Worm (Caenorhabditis elegans): Measurements from ENCODE around the gene mes-6.
A peak's percentile ranks its signal among the peaks of the same experiment; 100 is the strongest.

The mes-6 gene

DNA sequence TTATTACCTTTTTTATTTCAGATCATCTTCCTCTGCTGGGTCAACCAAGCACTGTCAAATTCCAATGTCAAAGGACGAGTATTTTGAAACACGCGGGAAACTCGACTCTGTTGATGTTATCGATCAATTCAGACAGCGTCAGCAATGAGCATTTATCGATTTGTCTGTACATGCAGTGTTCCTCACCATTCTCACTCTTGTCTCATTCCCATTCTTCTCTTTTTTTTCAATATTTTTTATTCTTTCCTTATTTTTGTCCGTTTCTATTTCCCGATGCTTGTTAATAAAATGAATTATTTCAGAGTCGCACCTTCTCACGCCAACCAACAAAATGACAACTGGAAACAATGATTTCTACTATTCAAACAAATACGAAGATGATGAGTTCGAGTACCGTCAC lies 2.5 kb downstream of the mes-6 start, which contains the start of gene cks-1:
TSS of gene cks-1 (plus strand) at position 301 of the 400 bp plus-strand sequence.
- TF ChIP-seq sea-2 (GFP tag; optimal IDR thresholded peaks at IDR 0.05), result no peak
- no peak for TF ChIP-seq elt-1 (tag; optimal IDR thresholded peaks at IDR 0.05)
- TF ChIP-seq hmg-11 (tag; optimal IDR thresholded peaks at IDR 0.05), result no peak
- TF ChIP-seq nhr-12 (tag; optimal IDR thresholded peaks at IDR 0.05), result no peak
- TF ChIP-seq snpc-4 (tag; optimal IDR thresholded peaks at IDR 0.05), result no peak
- no peak for TF ChIP-seq aly-2 (tag; optimal IDR thresholded peaks at IDR 0.05)
- no peak for TF ChIP-seq ZK546.5 (tag; optimal IDR thresholded peaks at IDR 0.05)

DNA sequence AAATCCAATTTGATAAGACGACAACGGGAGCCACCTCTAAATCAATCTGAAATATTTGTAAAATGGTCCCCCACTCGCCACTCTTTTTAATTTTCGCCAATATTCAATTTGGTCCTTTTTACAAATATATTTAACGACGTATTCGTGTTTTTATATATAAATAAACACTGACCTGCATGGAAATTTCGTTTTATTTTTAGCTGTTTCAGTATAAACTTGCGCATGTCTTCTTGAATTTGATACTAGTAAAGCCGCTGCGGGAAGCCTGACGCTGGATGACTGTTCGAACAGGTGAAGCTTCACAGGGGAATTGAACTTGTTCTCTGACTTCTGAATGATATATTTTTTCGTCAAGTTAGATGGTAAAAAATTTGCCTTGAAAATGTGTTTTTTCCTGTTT lies 3.5 kb downstream of the mes-6 start:
- TF ChIP-seq zag-1 (tag; optimal IDR thresholded peaks at IDR 0.05), result no peak
- no peak for TF ChIP-seq fos-1 (tag; optimal IDR thresholded peaks at IDR 0.05)
- no peak for TF ChIP-seq ztf-11 (tag; optimal IDR thresholded peaks at IDR 0.05)
- TF ChIP-seq nhr-67 (tag; optimal IDR thresholded peaks at IDR 0.05), result no peak
- no peak for TF ChIP-seq ama-1 (optimal IDR thresholded peaks at IDR 0.05)
- TF ChIP-seq elt-2 (tag; optimal IDR thresholded peaks at IDR 0.05), result no peak
- no peak for TF ChIP-seq hmg-11 (tag; optimal IDR thresholded peaks at IDR 0.05)

DNA sequence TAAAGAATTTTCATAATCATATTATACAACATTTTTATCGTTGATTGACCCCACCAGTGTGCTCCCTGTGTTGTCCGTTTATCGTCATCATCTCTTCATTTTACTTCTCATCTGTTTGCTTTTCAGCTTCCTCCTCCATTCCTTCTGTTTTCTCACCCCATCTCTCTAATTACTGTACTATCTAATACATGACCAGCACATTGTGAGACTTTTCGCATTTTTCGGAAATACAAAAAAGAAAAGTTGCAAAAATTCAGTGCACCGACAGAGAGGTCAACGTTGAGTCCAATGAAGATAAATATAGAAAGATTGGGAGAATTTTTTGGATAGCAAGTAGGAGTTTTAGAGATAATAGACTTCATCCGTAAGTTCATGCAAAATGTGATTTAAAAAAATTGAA lies 8.9 kb downstream of the mes-6 start:
- no peak for TF ChIP-seq egl-5 (tag; optimal IDR thresholded peaks at IDR 0.05)
- no peak for TF ChIP-seq unc-62 (GFP tag; optimal IDR thresholded peaks at IDR 0.05)
- no peak for TF ChIP-seq sea-2 (GFP tag; optimal IDR thresholded peaks at IDR 0.05)
- TF ChIP-seq lin-39 (tag; optimal IDR thresholded peaks at IDR 0.05), result no peak
- no peak for TF ChIP-seq lin-15B (tag; optimal IDR thresholded peaks at IDR 0.05)
- no peak for TF ChIP-seq nhr-76 (tag; optimal IDR thresholded peaks at IDR 0.05)
- no peak for TF ChIP-seq unc-39 (tag; optimal IDR thresholded peaks at IDR 0.05)
- no peak for TF ChIP-seq nhr-11 (tag; optimal IDR thresholded peaks at IDR 0.05)
- no peak for TF ChIP-seq ztf-11 (tag; optimal IDR thresholded peaks at IDR 0.05)
- TF ChIP-seq ceh-28 (tag; optimal IDR thresholded peaks at IDR 0.05), result no peak
- no peak for TF ChIP-seq eor-1 (tag; optimal IDR thresholded peaks at IDR 0.05)
- no peak for TF ChIP-seq mml-1 (tag; optimal IDR thresholded peaks at IDR 0.05)
- TF ChIP-seq ceh-9 (tag; optimal IDR thresholded peaks at IDR 0.05), result no peak
- no peak for TF ChIP-seq fkh-10 (GFP tag; optimal IDR thresholded peaks at IDR 0.05)
- no peak for TF ChIP-seq lsy-12 (tag; optimal IDR thresholded peaks at IDR 0.05)
- TF ChIP-seq ceh-16 (tag; optimal IDR thresholded peaks at IDR 0.05), result no peak

DNA sequence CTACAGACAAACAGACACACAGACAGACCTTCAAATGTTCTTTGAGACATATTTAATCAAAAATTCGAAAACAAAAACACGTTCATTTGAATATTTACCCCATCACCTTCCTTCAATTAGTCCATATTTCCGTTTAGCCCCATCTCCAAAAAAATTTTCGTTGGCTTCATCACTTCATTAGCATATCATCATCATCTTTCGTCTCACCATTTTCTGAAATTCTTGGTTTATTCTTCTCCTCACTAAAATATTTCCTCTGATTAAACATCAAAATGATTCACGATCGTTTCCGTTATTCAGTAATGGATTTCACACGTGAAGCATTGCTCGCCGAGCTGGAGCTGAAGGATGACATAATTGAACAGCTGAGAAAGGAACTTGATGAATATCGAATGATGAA lies 9.5 kb downstream of the mes-6 start, which contains the start of gene pkg-2:
TSS of gene pkg-2 (plus strand) at position 301 of the 400 bp plus-strand sequence.
- TF ChIP-seq unc-39 (tag; optimal IDR thresholded peaks at IDR 0.05) (no peak), ztf-4 (tag; optimal IDR thresholded peaks at IDR 0.05) (no peak), nfya-1 (tag; optimal IDR thresholded peaks at IDR 0.05; ENCODE audit: insufficient read depth) (no peak), elt-1 (tag; optimal IDR thresholded peaks at IDR 0.05) (no peak), aly-2 (tag; optimal IDR thresholded peaks at IDR 0.05) (no peak)

DNA sequence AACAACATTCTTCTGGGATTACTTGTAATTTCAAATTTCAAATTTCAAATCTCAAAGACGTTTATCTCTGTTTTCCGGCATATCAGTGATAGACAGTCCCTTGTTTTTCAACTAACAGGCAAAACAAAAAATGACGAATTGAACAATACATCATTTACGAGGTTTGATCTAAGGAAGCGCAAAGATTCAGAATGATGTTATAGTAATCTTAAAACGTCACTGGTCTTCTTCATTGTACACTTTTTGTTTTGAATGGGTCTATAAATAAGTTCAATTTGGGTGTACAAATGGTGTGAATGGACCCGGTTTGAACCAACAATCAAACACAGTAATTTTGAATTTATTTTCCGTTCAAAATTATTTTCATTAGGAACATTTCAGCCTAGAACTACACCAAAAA lies 12.9 kb downstream of the mes-6 start:
- TF ChIP-seq pha-4 (tag; optimal IDR thresholded peaks at IDR 0.05) (no peak), ZK546.5 (tag; optimal IDR thresholded peaks at IDR 0.05) (no peak), ceh-9 (tag; optimal IDR thresholded peaks at IDR 0.05) (no peak), lin-15B (tag; optimal IDR thresholded peaks at IDR 0.05) (no peak), skn-1 (tag; optimal IDR thresholded peaks at IDR 0.05) (no peak)

DNA sequence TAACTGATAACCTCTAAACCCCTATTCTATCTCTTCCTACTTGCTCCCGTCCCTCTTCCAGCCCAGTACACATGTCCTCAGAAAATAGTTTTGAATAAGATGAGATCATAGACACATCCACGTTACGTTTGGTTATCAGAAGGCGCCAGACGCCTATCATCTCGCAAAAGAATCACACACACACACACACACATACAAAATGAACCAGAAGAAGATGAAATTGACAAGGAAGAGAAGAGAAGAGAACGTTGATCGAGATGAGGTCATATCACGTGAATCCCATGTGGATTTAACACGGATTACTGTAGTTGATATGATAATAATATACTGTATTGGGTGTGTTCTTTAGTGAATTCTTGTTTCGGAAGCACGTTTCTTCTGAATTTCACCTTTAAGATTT lies 15.0 kb downstream of the mes-6 start:
- TF ChIP-seq fkh-10 (GFP tag; optimal IDR thresholded peaks at IDR 0.05) (no peak), egl-27 (tag; optimal IDR thresholded peaks at IDR 0.05) (peak; percentile 3), nhr-23 (tag; optimal IDR thresholded peaks at IDR 0.05) (peak; percentile 87), ztf-4 (tag; optimal IDR thresholded peaks at IDR 0.05) (no peak), nhr-11 (tag; optimal IDR thresholded peaks at IDR 0.05) (peak; percentile 81), nhr-76 (tag; optimal IDR thresholded peaks at IDR 0.05) (no peak), pha-4 (tag; optimal IDR thresholded peaks at IDR 0.05) (no peak), hmg-11 (tag; optimal IDR thresholded peaks at IDR 0.05) (no peak), ceh-9 (tag; optimal IDR thresholded peaks at IDR 0.05) (no peak), skn-1 (tag; optimal IDR thresholded peaks at IDR 0.05) (no peak), elt-1 (tag; optimal IDR thresholded peaks at IDR 0.05) (no peak), pqm-1 (tag; optimal IDR thresholded peaks at IDR 0.05) (peak; percentile 0), nhr-237 (tag; optimal IDR thresholded peaks at IDR 0.05) (no peak), nhr-28 (tag; optimal IDR thresholded peaks at IDR 0.05) (no peak), fos-1 (tag; optimal IDR thresholded peaks at IDR 0.05) (no peak), ceh-16 (tag; optimal IDR thresholded peaks at IDR 0.05) (no peak), unc-39 (tag; optimal IDR thresholded peaks at IDR 0.05) (no peak), lsy-12 (tag; optimal IDR thresholded peaks at IDR 0.05) (no peak), nhr-67 (tag; optimal IDR thresholded peaks at IDR 0.05) (no peak), nhr-12 (tag; optimal IDR thresholded peaks at IDR 0.05) (no peak), elt-2 (tag; optimal IDR thresholded peaks at IDR 0.05) (peak; percentile 31), ceh-28 (tag; optimal IDR thresholded peaks at IDR 0.05) (peak; percentile 43), aly-2 (tag; optimal IDR thresholded peaks at IDR 0.05) (no peak), ama-1 (optimal IDR thresholded peaks at IDR 0.05) (no peak), mdl-1 (tag; optimal IDR thresholded peaks at IDR 0.05) (no peak), elt-3 (tag; optimal IDR thresholded peaks at IDR 0.05) (no peak), ztf-11 (tag; optimal IDR thresholded peaks at IDR 0.05) (no peak), eor-1 (tag; optimal IDR thresholded peaks at IDR 0.05) (no peak), nfya-1 (tag; optimal IDR thresholded peaks at IDR 0.05; ENCODE audit: insufficient read depth) (peak; percentile 56), R02D3.7 (tag; optimal IDR thresholded peaks at IDR 0.05) (peak; percentile 41), jun-1 (tag; optimal IDR thresholded peaks at IDR 0.05) (no peak), snpc-4 (tag; optimal IDR thresholded peaks at IDR 0.05) (no peak), sea-2 (GFP tag; optimal IDR thresholded peaks at IDR 0.05) (no peak), lin-15B (tag; optimal IDR thresholded peaks at IDR 0.05) (no peak)

Data from whole organism, L3 larva.